Fruit fly (Drosophila melanogaster) whole organism, embryonic: ENCODE data around the gene Pep.

Experiments
- Aef1 ChIP-seq: fragments of 200-800 bp; sonication (Bioruptor generic); IDR thresholded peaks from 3 replicates; pipeline ENCODE4 v1.3.6; 2022; ENCODE audit warnings: missing biosample characterization, missing genetic modification characterization
- Awh ChIP-seq: fragments of 200-800 bp; sonication (Bioruptor generic); IDR thresholded peaks from 2 replicates; pipeline ENCODE4, ENCODE4 v1.3.6; 2022; ENCODE audit warnings: missing biosample characterization, missing genetic modification characterization
- CG10267 ChIP-seq: fragments of 200-800 bp; sonication (Bioruptor generic); optimal IDR thresholded peaks from 2 replicates; lab custom pipeline; 2018; ENCODE audit warnings: missing biosample characterization, mild to moderate bottlenecking, missing genetic modification characterization, moderate library complexity
- CG11723 ChIP-seq: fragments of 200-800 bp; sonication (Bioruptor generic); optimal IDR thresholded peaks from 2 replicates; lab custom pipeline; 2017; ENCODE audit warnings: missing biosample characterization, mild to moderate bottlenecking, missing genetic modification characterization
- CG12659 ChIP-seq: fragments of 200-800 bp; sonication (Bioruptor generic); optimal IDR thresholded peaks from 3 replicates; lab custom pipeline; 2017; ENCODE audit warnings: mild to moderate bottlenecking, missing biosample characterization, missing genetic modification reagents, missing genetic modification characterization
- CG1529 ChIP-seq: fragments of 200-800 bp; sonication (Bioruptor generic); optimal IDR thresholded peaks from 3 replicates; lab custom pipeline; 2018; ENCODE audit warnings: missing biosample characterization, missing genetic modification characterization
- CG17829 ChIP-seq: fragments of 200-800 bp; optimal IDR thresholded peaks from 2 replicates; lab custom pipeline; 2019; ENCODE audit warnings: missing biosample characterization, mild to moderate bottlenecking, missing genetic modification characterization, moderate library complexity
- CG18599 ChIP-seq: fragments of 200-800 bp; sonication (Bioruptor generic); optimal IDR thresholded peaks from 3 replicates; lab custom pipeline; 2017; ENCODE audit warnings: missing biosample characterization, missing genetic modification characterization, mild to moderate bottlenecking, moderate library complexity, missing genetic modification reagents
- CG2712 ChIP-seq: fragments of 200-800 bp; optimal IDR thresholded peaks from 3 replicates; lab custom pipeline; 2019; ENCODE audit warnings: missing biosample characterization, mild to moderate bottlenecking, missing genetic modification characterization, moderate library complexity
- CG30403 ChIP-seq: fragments of 200-800 bp; sonication (Bioruptor generic); optimal IDR thresholded peaks from 3 replicates; lab custom pipeline; 2016; ENCODE audit warnings: missing biosample characterization, missing genetic modification characterization
- CG32532 ChIP-seq: fragments of 200-800 bp; sonication (Bioruptor generic); IDR thresholded peaks from 2 replicates; pipeline ENCODE4 v1.3.6; 2022; ENCODE audit warnings: missing biosample characterization, missing genetic modification characterization
- CG3995 ChIP-seq: fragments of 200-800 bp; sonication (Bioruptor generic); optimal IDR thresholded peaks from 3 replicates; lab custom pipeline; 2016; ENCODE audit warnings: missing biosample characterization, missing genetic modification characterization
- CG43689 ChIP-seq: fragments of 200-800 bp; sonication (Bioruptor generic); IDR thresholded peaks from 2 replicates; pipeline ENCODE4 v1.3.6; 2022; ENCODE audit warnings: missing biosample characterization, missing genetic modification characterization
- CG4424 ChIP-seq: fragments of 200-800 bp; sonication (Bioruptor generic); optimal IDR thresholded peaks from 3 replicates; lab custom pipeline; 2016; ENCODE audit warnings: missing biosample characterization, missing genetic modification characterization
- CG6765 ChIP-seq: fragments of 200-800 bp; sonication (Bioruptor generic); optimal IDR thresholded peaks from 3 replicates; lab custom pipeline; 2017; ENCODE audit warnings: missing biosample characterization, mild to moderate bottlenecking, missing genetic modification characterization
- CG7556 ChIP-seq: fragments of 200-800 bp; sonication (Bioruptor generic); optimal IDR thresholded peaks from 2 replicates; lab custom pipeline; 2017; ENCODE audit warnings: missing biosample characterization, mild to moderate bottlenecking, missing genetic modification characterization
- CG7987 ChIP-seq: fragments of 200-800 bp; sonication (Bioruptor generic); optimal IDR thresholded peaks from 2 replicates; lab custom pipeline; 2018; ENCODE audit warnings: missing biosample characterization, mild to moderate bottlenecking, missing genetic modification characterization, moderate library complexity
- CG8359 ChIP-seq: fragments of 200-800 bp; sonication (Bioruptor generic); optimal IDR thresholded peaks from 2 replicates; lab custom pipeline; 2017; ENCODE audit warnings: missing biosample characterization, mild to moderate bottlenecking, missing genetic modification characterization, borderline replicate concordance
- CG8924 ChIP-seq: fragments of 200-800 bp; optimal IDR thresholded peaks from 3 replicates; lab custom pipeline; 2019; ENCODE audit warnings: missing biosample characterization, mild to moderate bottlenecking, missing genetic modification characterization, moderate library complexity
- CG9609 ChIP-seq: fragments of 200-800 bp; sonication (Bioruptor generic); optimal IDR thresholded peaks from 3 replicates; lab custom pipeline; 2016; ENCODE audit warnings: missing biosample characterization, missing genetic modification characterization
- Eip74EF ChIP-seq, 2 experiments: fragments of 200-800 bp in 1 of 2; fragments of >200 bp in 1 of 2; sonication (Bioruptor generic) in 1 of 2; optimal IDR thresholded peaks; 2 replicates each; lab custom pipeline; 2017 to 2019; ENCODE audit warnings: missing biosample characterization in 2 of 2, missing genetic modification characterization in 2 of 2, mild to moderate bottlenecking in 1 of 2, moderate library complexity in 1 of 2
- Fer1 ChIP-seq: fragments of 200-800 bp; sonication (Bioruptor generic); optimal IDR thresholded peaks from 2 replicates; lab custom pipeline; 2017; ENCODE audit warnings: missing biosample characterization, mild to moderate bottlenecking, missing genetic modification characterization
- H2.0 ChIP-seq: fragments of 200-800 bp; sonication (Bioruptor generic); IDR thresholded peaks from 2 replicates; pipeline ENCODE4 v1.3.6; 2022; ENCODE audit warnings: missing biosample characterization, missing genetic modification characterization
- Meics ChIP-seq: fragments of 200-800 bp; sonication (Bioruptor generic); optimal IDR thresholded peaks from 2 replicates; lab custom pipeline; 2017; ENCODE audit warnings: missing biosample characterization, mild to moderate bottlenecking, missing genetic modification characterization
- Rfx ChIP-seq: fragments of 200-800 bp; sonication (Bioruptor generic); IDR thresholded peaks from 2 replicates; pipeline ENCODE4 v1.3.6; 2022; ENCODE audit warnings: missing biosample characterization, missing genetic modification characterization
- abd-A ChIP-seq: fragments of 200-800 bp; sonication (Bioruptor generic); optimal IDR thresholded peaks from 3 replicates; lab custom pipeline; 2019; ENCODE audit warnings: missing biosample characterization, mild to moderate bottlenecking, missing genetic modification characterization, moderate library complexity
- al ChIP-seq: fragments of 200-800 bp; sonication (Bioruptor generic); IDR thresholded peaks from 2 replicates; pipeline ENCODE4 v1.3.6; 2022; ENCODE audit warnings: missing biosample characterization, missing genetic modification characterization
- ap ChIP-seq: fragments of 200-800 bp; sonication (Bioruptor generic); IDR thresholded peaks from 2 replicates; pipeline ENCODE4 v1.3.6; 2022; ENCODE audit warnings: missing biosample characterization, missing genetic modification characterization
- caup ChIP-seq: fragments of 200-800 bp; sonication (Bioruptor generic); optimal IDR thresholded peaks from 3 replicates; lab custom pipeline; 2017; ENCODE audit warnings: missing biosample characterization, mild to moderate bottlenecking, missing genetic modification characterization, moderate library complexity; ENCODE audit not compliant: severe bottlenecking
- ci ChIP-seq: fragments of 200-800 bp; sonication (Bioruptor generic); IDR thresholded peaks from 3 replicates; pipeline ENCODE4 v1.3.6; 2022; ENCODE audit warnings: missing biosample characterization, missing genetic modification characterization
- dmrt99B ChIP-seq: fragments of 200-800 bp; sonication (Bioruptor generic); optimal IDR thresholded peaks from 2 replicates; lab custom pipeline; 2018; ENCODE audit warnings: missing biosample characterization, mild to moderate bottlenecking, missing genetic modification characterization, moderate library complexity
- dysf ChIP-seq: fragments of 200-800 bp; sonication (Bioruptor generic); IDR thresholded peaks from 3 replicates; pipeline ENCODE4 v1.3.6; 2022; ENCODE audit warnings: missing biosample characterization, missing genetic modification characterization
- eve ChIP-seq, 2 experiments: fragments of >200 bp; optimal IDR thresholded peaks; 2 replicates each; lab custom pipeline; 2017; ENCODE audit warnings: missing biosample characterization in 2 of 2, missing genetic modification characterization in 2 of 2
- gem ChIP-seq: fragments of 200-800 bp; sonication (Bioruptor generic); optimal IDR thresholded peaks from 2 replicates; lab custom pipeline; 2019; ENCODE audit warnings: missing biosample characterization, mild to moderate bottlenecking, missing genetic modification characterization, moderate library complexity
- lilli ChIP-seq: fragments of 200-800 bp; sonication (Bioruptor generic); optimal IDR thresholded peaks from 3 replicates; lab custom pipeline; 2016; ENCODE audit warnings: missing biosample characterization, missing genetic modification characterization
- pan ChIP-seq, 4 experiments: fragments of >200 bp in 3 of 4; fragments of 200-800 bp in 1 of 4; sonication (Bioruptor generic) in 1 of 4; optimal IDR thresholded peaks in 3 of 4; IDR thresholded peaks in 1 of 4; 2 replicates each; pipeline versions ENCODE4 v1.3.6 to Lab custom; 2017 to 2022; ENCODE audit warnings: missing biosample characterization in 2 of 4, missing genetic modification characterization in 2 of 4, mixed read lengths in 1 of 4
- prd ChIP-seq, 3 experiments: fragments of >200 bp in 2 of 3; fragments of 200-800 bp in 1 of 3; sonication (Bioruptor generic) in 1 of 3; optimal IDR thresholded peaks in 2 of 3; IDR thresholded peaks in 1 of 3; 2 replicates in 2 of 3; 3 replicates in 1 of 3; pipeline versions ENCODE4 v1.3.6 to Lab custom; 2017 to 2022; ENCODE audit warnings: missing biosample characterization in 1 of 3, missing genetic modification characterization in 1 of 3
- ranshi ChIP-seq: fragments of 200-800 bp; sonication (Bioruptor generic); IDR thresholded peaks from 2 replicates; pipeline ENCODE4 v1.3.6; 2022; ENCODE audit warnings: missing biosample characterization, missing genetic modification characterization
- rib ChIP-seq: fragments of 200-800 bp; sonication (Bioruptor generic); IDR thresholded peaks from 2 replicates; pipeline ENCODE4 v1.3.6; 2022; ENCODE audit warnings: missing biosample characterization, missing genetic modification characterization
- sens ChIP-seq: fragments of 200-800 bp; sonication (Bioruptor generic); peaks from one replicate; lab custom pipeline; 2016; ENCODE audit warnings: missing biosample characterization, missing genetic modification characterization
- sob ChIP-seq: fragments of 200-800 bp; sonication (Bioruptor generic); IDR thresholded peaks from 2 replicates; pipeline ENCODE4 v1.3.6; 2022; ENCODE audit warnings: missing biosample characterization, missing genetic modification characterization
- sqz ChIP-seq: fragments of 200-800 bp; sonication (Bioruptor generic); optimal IDR thresholded peaks from 3 replicates; lab custom pipeline; 2018; ENCODE audit warnings: missing biosample characterization, mild to moderate bottlenecking, missing genetic modification characterization
- stc ChIP-seq: fragments of 200-800 bp; sonication (Bioruptor generic); IDR thresholded peaks from 2 replicates; pipeline ENCODE4 v1.3.6; 2022; ENCODE audit warnings: missing biosample characterization, missing genetic modification characterization
- unpg ChIP-seq: fragments of 200-800 bp; sonication (Bioruptor generic); optimal IDR thresholded peaks from 3 replicates; lab custom pipeline; 2018; ENCODE audit warnings: missing biosample characterization, mild to moderate bottlenecking, missing genetic modification characterization, moderate library complexity
- zf30C ChIP-seq: fragments of 200-800 bp; sonication (Bioruptor generic); optimal IDR thresholded peaks from 3 replicates; lab custom pipeline; 2018; ENCODE audit warnings: missing biosample characterization, mild to moderate bottlenecking, missing genetic modification characterization
- zfh1 ChIP-seq: fragments of 200-800 bp; sonication (Bioruptor generic); IDR thresholded peaks from 3 replicates; pipeline ENCODE4 v1.3.6; 2022; ENCODE audit warnings: missing biosample characterization, missing genetic modification characterization

Gene Pep

DNA sequence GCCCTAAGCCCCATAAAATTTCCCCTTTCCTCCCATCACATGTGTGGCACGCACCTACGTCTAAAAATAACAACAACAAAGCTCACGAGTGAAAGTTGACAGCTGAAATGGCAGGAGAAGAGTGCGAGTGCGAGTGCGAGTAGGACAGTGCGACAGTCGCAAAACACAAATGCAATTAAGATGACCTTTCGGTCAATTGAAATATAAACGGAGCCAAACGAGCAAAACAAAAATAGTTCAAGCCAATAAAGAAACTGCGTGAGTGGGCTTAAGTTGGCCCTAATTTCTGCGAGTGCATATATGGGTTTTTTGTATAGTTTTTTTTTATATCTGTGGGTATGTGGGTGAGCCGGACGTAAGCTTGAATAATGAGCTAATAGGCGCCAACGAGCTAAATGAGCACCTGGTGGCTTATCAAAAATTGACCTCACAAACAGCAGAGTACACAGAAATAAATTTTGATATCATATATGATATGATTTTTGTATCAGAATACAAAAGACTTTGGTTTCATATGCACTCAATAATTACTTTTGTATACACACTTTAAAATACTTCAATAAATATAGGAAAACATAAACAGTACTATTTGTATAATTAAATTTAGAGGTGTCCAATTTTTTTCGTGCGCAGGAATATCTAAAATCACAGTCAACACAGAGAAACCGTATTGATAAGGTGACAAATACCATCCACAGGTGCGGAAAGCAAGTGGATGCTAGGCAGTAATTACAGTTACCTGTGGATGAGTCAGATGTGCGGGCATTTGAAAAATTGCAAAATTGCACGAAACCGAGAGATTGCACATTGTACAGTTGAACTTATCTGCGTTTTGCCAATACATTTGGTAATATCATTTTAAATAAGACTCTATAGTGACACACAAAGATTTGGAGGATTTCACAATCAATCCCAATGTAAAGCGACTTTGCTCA lies 7.1 kb upstream of the Pep start (continued):
- TF ChIP-seq ap (GFP tag; lab: Robert Waterston, UW) (no peak), CG12659 (GFP tag; lab: Kevin White, UChicago) (peak; percentile 10), CG43689 (GFP tag; lab: Robert Waterston, UW) (0 out of 2 replicates have a peak, but pooled peaks have one; percentile 19), CG32532 (GFP tag; lab: Robert Waterston, UW) (0 out of 2 replicates have a peak, but pooled peaks have one; percentile 24), sens (GFP tag; lab: Kevin White, UChicago) (peak; percentile 69), CG2712 (tag; lab: Kevin White, UChicago) (peak; percentile 44), zf30C (GFP tag; lab: Kevin White, UChicago) (peak; percentile 32), CG10267 (tag; lab: Kevin White, UChicago) (peak; percentile 3), dysf (GFP tag; lab: Robert Waterston, UW) (peak; percentile 53; the same call in 1 of the 3 replicates), Meics (peak; percentile 39), al (GFP tag; lab: Robert Waterston, UW) (peak; percentile 9; the same call in 1 of the 2 replicates), lilli (peak; percentile 13), CG8359 (GFP tag; lab: Kevin White, UChicago) (no peak), eve (GFP tag; optimal IDR thresholded peaks at IDR 0.05; lab: Kevin White, UChicago) (peak in 1 of 2 experiments; percentile 30), Eip74EF (GFP tag; optimal IDR thresholded peaks at IDR 0.05; lab: Kevin White, UChicago) (peak in 1 of 2 experiments; percentile 33), ci (peak; percentile 81; the same call in 2 of the 3 replicates), CG17829 (tag; lab: Kevin White, UChicago) (peak; percentile 20), CG9609 (GFP tag; lab: Kevin White, UChicago) (no peak), pan (optimal IDR thresholded peaks at IDR 0.05; lab: Kevin White, UChicago) (no peak), pan (GFP tag; optimal IDR thresholded peaks at IDR 0.05 in 1 of 2, IDR thresholded peaks at IDR 0.05 in 1 of 2) (no peak), CG8924 (tag; lab: Kevin White, UChicago) (peak; percentile 35), ranshi (no peak), Fer1 (GFP tag; lab: Kevin White, UChicago) (peak; percentile 27), caup (peak; percentile 26), CG6765 (peak; percentile 31), gem (tag; lab: Kevin White, UChicago) (peak; percentile 53), CG18599 (GFP tag; lab: Kevin White, UChicago) (peak; percentile 6), CG1529 (GFP tag; lab: Kevin White, UChicago) (peak; percentile 12), Awh (GFP tag; lab: Robert Waterston, UW) (peak; percentile 44; the same call in 1 of the 2 replicates), CG11723 (no peak), CG7987 (GFP tag; lab: Kevin White, UChicago) (no peak), sob (GFP tag; lab: Robert Waterston, UW) (peak; percentile 28; the same call in 1 of the 2 replicates), abd-A (peak; percentile 56), CG4424 (no peak), CG30403 (GFP tag; lab: Kevin White, UChicago) (peak; percentile 32), CG7556 (GFP tag; lab: Kevin White, UChicago) (peak; percentile 11), prd (optimal IDR thresholded peaks at IDR 0.05; lab: Kevin White, UChicago) (no peak), prd (GFP tag; IDR thresholded peaks at IDR 0.05; lab: Robert Waterston, UW) (peak; percentile 39; the same call in 2 of the 3 replicates), Aef1 (GFP tag; lab: Robert Waterston, UW) (no peak), sqz (peak; percentile 90), zfh1 (0 out of 3 replicates have a peak, but pooled peaks have one; percentile 44), Rfx (peak; percentile 25; the same call in 1 of the 2 replicates), unpg (GFP tag; lab: Kevin White, UChicago) (peak; percentile 19), stc (GFP tag; lab: Robert Waterston, UW) (peak; percentile 35; the same call in 1 of the 2 replicates), dmrt99B (tag; lab: Kevin White, UChicago) (peak; percentile 48), rib (0 out of 2 replicates have a peak, but pooled peaks have one; percentile 46), H2.0 (GFP tag; lab: Robert Waterston, UW) (0 out of 2 replicates have a peak, but pooled peaks have one; percentile 23), CG3995 (peak; percentile 41)
